Fruit fly (Drosophila melanogaster): ENCODE measurements around the gene GABA-B-R1.

Gene GABA-B-R1

DNA sequence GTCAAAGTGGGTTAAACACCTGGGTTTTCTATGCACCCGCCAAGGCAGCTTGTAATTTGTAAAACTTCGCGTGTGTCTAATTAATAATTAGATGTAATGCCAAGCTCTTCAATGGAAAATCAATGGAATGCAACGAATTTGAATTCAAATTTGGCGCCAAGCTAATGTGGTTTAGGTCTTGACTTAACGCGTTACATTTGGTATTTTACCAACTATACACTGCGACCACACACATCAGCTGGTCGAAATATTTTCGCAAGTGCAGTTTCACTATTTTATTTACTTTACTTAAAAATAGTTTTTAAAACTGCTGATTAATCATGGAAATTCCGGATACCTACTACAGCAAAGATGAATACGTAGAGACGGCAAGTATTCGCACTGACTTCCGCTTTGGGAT lies 10.6 kb upstream of the GABA-B-R1 start, which contains the start of gene DCTN5-p25 (continued):
- TF ChIP-seq sob (GFP tag; IDR thresholded peaks at IDR 0.05) (no peak), MESR4 (GFP tag; optimal IDR thresholded peaks at IDR 0.05) (peak; percentile 38), CG2120 (GFP tag; optimal IDR thresholded peaks at IDR 0.05) (no peak), wdn (GFP tag; IDR thresholded peaks at IDR 0.05) (no peak), ftz-f1 (GFP tag; optimal IDR thresholded peaks at IDR 0.05) (no peak), Optix (GFP tag; IDR thresholded peaks at IDR 0.05) (no peak), Dll (GFP tag; IDR thresholded peaks at IDR 0.05; ENCODE audit: partially characterized antibody) (no peak), vvl (GFP tag; IDR thresholded peaks at IDR 0.05) (no peak), CG6765 (GFP tag; optimal IDR thresholded peaks at IDR 0.05) (no peak), pum (GFP tag; optimal IDR thresholded peaks at IDR 0.05) (no peak), CG7357 (GFP tag; IDR thresholded peaks at IDR 0.05) (no peak), CG13624 (GFP tag; optimal IDR thresholded peaks at IDR 0.05) (no peak), CG1024 (GFP tag; IDR thresholded peaks at IDR 0.05) (no peak), Nf-YB (GFP tag; optimal IDR thresholded peaks at IDR 0.05) (no peak), CG4282 (GFP tag; optimal IDR thresholded peaks at IDR 0.05) (no peak), CG10147 (GFP tag; optimal IDR thresholded peaks at IDR 0.05) (no peak), ewg (GFP tag; optimal IDR thresholded peaks at IDR 0.05) (no peak), Hr39 (optimal IDR thresholded peaks at IDR 0.05) (no peak), CG6654 (GFP tag; optimal IDR thresholded peaks at IDR 0.05) (no peak), CG1792 (GFP tag; optimal IDR thresholded peaks at IDR 0.05) (no peak), Xrp1 (GFP tag; IDR thresholded peaks at IDR 0.05) (no peak), CG15479 (GFP tag; optimal IDR thresholded peaks at IDR 0.05) (no peak), inv (GFP tag; IDR thresholded peaks at IDR 0.05; ENCODE audit: partially characterized antibody) (no peak), CG4404 (GFP tag; IDR thresholded peaks at IDR 0.05) (no peak), NC2β (GFP tag; optimal IDR thresholded peaks at IDR 0.05) (peak; percentile 15), gcm2 (GFP tag; optimal IDR thresholded peaks at IDR 0.05) (no peak), bigmax (GFP tag; optimal IDR thresholded peaks at IDR 0.05) (no peak), CG14710 (tag; optimal IDR thresholded peaks at IDR 0.05) (peak; percentile 22), CG1603 (tag; optimal IDR thresholded peaks at IDR 0.05) (peak; percentile 56), TFAM (GFP tag; optimal IDR thresholded peaks at IDR 0.05) (no peak), cwo (GFP tag; optimal IDR thresholded peaks at IDR 0.05) (no peak), stc (GFP tag; IDR thresholded peaks at IDR 0.05) (no peak), Meics (GFP tag; optimal IDR thresholded peaks at IDR 0.05) (no peak), gro (GFP tag; optimal IDR thresholded peaks at IDR 0.05) (no peak), lola (GFP tag; optimal IDR thresholded peaks at IDR 0.05) (no peak), CG3838 (GFP tag; optimal IDR thresholded peaks at IDR 0.05) (no peak), Atf-2 (GFP tag; optimal IDR thresholded peaks at IDR 0.05) (no peak), sqz (GFP tag; optimal IDR thresholded peaks at IDR 0.05) (no peak), Dip3 (GFP tag; optimal IDR thresholded peaks at IDR 0.05) (no peak), Spps (tag; optimal IDR thresholded peaks at IDR 0.05) (no peak), CG10462 (GFP tag; optimal IDR thresholded peaks at IDR 0.05) (no peak), dm (GFP tag; optimal IDR thresholded peaks at IDR 0.05) (no peak), CG10979 (tag; optimal IDR thresholded peaks at IDR 0.05) (no peak), HmgZ (tag; optimal IDR thresholded peaks at IDR 0.05) (peak; percentile 16), CG4730 (GFP tag; IDR thresholded peaks at IDR 0.05) (no peak), zen (tag; optimal IDR thresholded peaks at IDR 0.05) (peak; percentile 28), Med (GFP tag) (peak; percentile 71), CG34422 (GFP tag; IDR thresholded peaks at IDR 0.05) (no peak), ham (GFP tag; IDR thresholded peaks at IDR 0.05) (no peak), slp2 (GFP tag; optimal IDR thresholded peaks at IDR 0.05) (no peak), run (tag; optimal IDR thresholded peaks at IDR 0.05) (no peak), ERR (GFP tag; optimal IDR thresholded peaks at IDR 0.05) (no peak), Elba2 (GFP tag; optimal IDR thresholded peaks at IDR 0.05) (no peak)
